Worm (Caenorhabditis elegans) whole organism, mixed stage, embryonic: ENCODE data around the gene T05B4.12.

ENCODE experiments used
- elt-3 ChIP-seq: fragments of 150-350 bp; optimal IDR thresholded peaks from 2 replicates; lab custom pipeline; 2014; ENCODE audit warnings: missing biosample characterization, missing genetic modification characterization
- lin-13 ChIP-seq: fragments of 150-350 bp; optimal IDR thresholded peaks from 2 replicates; lab custom pipeline; 2014; ENCODE audit warnings: missing biosample characterization, missing genetic modification characterization
- mab-5 ChIP-seq: fragments of 150-350 bp; optimal IDR thresholded peaks from 2 replicates; lab custom pipeline; 2014; ENCODE audit warnings: missing biosample characterization, missing genetic modification characterization
- nhr-237 ChIP-seq: fragments of 150-350 bp; optimal IDR thresholded peaks from 2 replicates; lab custom pipeline; 2014; ENCODE audit warnings: missing biosample characterization, missing genetic modification characterization
- nhr-76 ChIP-seq: sonication (generic microtip); optimal IDR thresholded peaks from 2 replicates; lab custom pipeline; 2017; ENCODE audit warnings: missing biosample characterization, missing genetic modification characterization
- pha-4 ChIP-seq: fragments of 150-350 bp; optimal IDR thresholded peaks from 2 replicates; lab custom pipeline; 2018; ENCODE audit warnings: missing biosample characterization, missing genetic modification reagents, missing genetic modification characterization
- sem-2 ChIP-seq: fragments of 200-800 bp; sonication (Bioruptor generic); optimal IDR thresholded peaks from 2 replicates; lab custom pipeline; 2018; ENCODE audit warnings: mild to moderate bottlenecking, missing genetic modification characterization, missing compliant biosample characterization
- sptf-1 ChIP-seq: sonication (generic microtip); optimal IDR thresholded peaks from 2 replicates; lab custom pipeline; 2017; ENCODE audit warnings: mild to moderate bottlenecking, missing genetic modification characterization, moderate library complexity, missing compliant biosample characterization
- unc-39 ChIP-seq: fragments of 150-350 bp; optimal IDR thresholded peaks from 2 replicates; lab custom pipeline; 2014; ENCODE audit warnings: missing biosample characterization, missing genetic modification characterization
- zip-8 ChIP-seq: fragments of 150-350 bp; optimal IDR thresholded peaks from 2 replicates; lab custom pipeline; 2014; ENCODE audit warnings: missing biosample characterization, missing genetic modification characterization

DNA sequence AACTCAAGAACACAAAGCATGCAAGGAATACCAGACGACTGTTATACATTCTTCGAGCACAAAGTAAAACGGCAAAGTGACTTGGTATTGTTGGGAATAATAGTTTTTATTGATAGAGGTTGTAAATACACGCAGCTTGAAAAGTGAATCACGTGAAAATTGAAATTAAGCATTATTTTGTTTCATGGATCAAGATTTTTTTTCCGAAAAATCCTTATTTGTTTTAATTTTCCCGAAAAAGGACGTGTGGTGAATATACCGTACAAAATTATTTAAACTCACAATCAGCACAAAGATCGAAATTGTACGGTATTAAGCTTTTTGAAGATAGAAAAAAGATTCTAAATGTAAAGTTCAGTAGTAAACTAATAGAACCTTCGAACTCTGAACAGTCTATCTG lies 16.0 kb downstream of the T05B4.12 start, which contains the start of gene clc-18:
- no peak for TF ChIP-seq nhr-76 (tag; lab: Kevin White, UChicago)
- TF ChIP-seq lin-13, result no peak
- no peak for TF ChIP-seq sem-2 (GFP tag; lab: Kevin White, UChicago)
- TF ChIP-seq elt-3 (tag; lab: Kevin White, UChicago), result no peak
- no peak for TF ChIP-seq mab-5
- TF ChIP-seq nhr-237 (tag; lab: Kevin White, UChicago), result no peak
- TF ChIP-seq unc-39 (tag; lab: Kevin White, UChicago), result no peak
- TF ChIP-seq sptf-1 (tag; lab: Kevin White, UChicago), result no peak
- TF ChIP-seq pha-4 (tag; lab: Kevin White, UChicago), result no peak
- TF ChIP-seq zip-8 (tag; lab: Kevin White, UChicago), result no peak
